Worm (Caenorhabditis elegans) whole organism, L1 larva: ENCODE data around the gene C50D2.7.

ENCODE experiments used
- aly-2 ChIP-seq: fragments of 150-350 bp; optimal IDR thresholded peaks from 2 replicates; lab custom pipeline; 2014; ENCODE audit warnings: missing biosample characterization, missing genetic modification characterization
- ceh-8 ChIP-seq: fragments of 200-800 bp; sonication (Bioruptor generic); optimal IDR thresholded peaks from 2 replicates; lab custom pipeline; 2018; ENCODE audit warnings: mild to moderate bottlenecking, missing genetic modification characterization, moderate library complexity, missing compliant biosample characterization
- ces-1 ChIP-seq: fragments of 150-350 bp; optimal IDR thresholded peaks from 2 replicates; lab custom pipeline; 2014; ENCODE audit warnings: missing biosample characterization, missing genetic modification reagents, missing genetic modification characterization
- elt-2 ChIP-seq: sonication (generic microtip); optimal IDR thresholded peaks from 2 replicates; lab custom pipeline; 2016; ENCODE audit warnings: missing genetic modification characterization, mild to moderate bottlenecking, inconsistent platforms, missing compliant biosample characterization, missing genetic modification reagents
- jun-1 ChIP-seq: fragments of 150-350 bp; optimal IDR thresholded peaks from 2 replicates; lab custom pipeline; 2014; ENCODE audit warnings: missing biosample characterization, missing genetic modification reagents, missing genetic modification characterization
- nhr-12 ChIP-seq: sonication (generic microtip); optimal IDR thresholded peaks from 2 replicates; lab custom pipeline; 2017; ENCODE audit warnings: missing biosample characterization, missing genetic modification characterization
- skn-1 ChIP-seq: fragments of 150-350 bp; optimal IDR thresholded peaks from 2 replicates; lab custom pipeline; 2014; ENCODE audit warnings: missing biosample characterization, missing genetic modification characterization
- sox-4 ChIP-seq: sonication (generic microtip); optimal IDR thresholded peaks from 2 replicates; lab custom pipeline; 2016; ENCODE audit warnings: missing genetic modification characterization, missing compliant biosample characterization

- TF ChIP-seq skn-1 (tag; lab: Kevin White, UChicago) (no peak), jun-1 (tag; lab: Kevin White, UChicago) (no peak), elt-2 (tag; lab: Kevin White, UChicago) (no peak), aly-2 (tag; lab: Kevin White, UChicago) (no peak), nhr-12 (tag; lab: Kevin White, UChicago) (no peak), ceh-8 (GFP tag; lab: Kevin White, UChicago) (no peak), sox-4 (tag; lab: Kevin White, UChicago) (no peak), ces-1 (GFP tag; lab: Kevin White, UChicago) (no peak)
Measured at ce11 chrII:79166-79565, 15.9 kb downstream of the C50D2.7 start, which contains the start of gene C23H3.9.
